Worm (Caenorhabditis elegans) whole organism, midembryonic: ENCODE data around the gene ZK287.1.

ENCODE experiments used
- T22C8.4 ChIP-seq: fragments of 200-800 bp; sonication (Bioruptor generic); IDR thresholded peaks from 2 replicates; pipeline ENCODE4 v1.3.6; 2022; ENCODE audit warnings: missing genetic modification characterization, missing compliant biosample characterization
- flt-1 ChIP-seq: fragments of 200-800 bp; sonication (Bioruptor generic); IDR thresholded peaks from 2 replicates; pipeline ENCODE4 v1.3.6; 2022; ENCODE audit warnings: missing genetic modification characterization, missing compliant biosample characterization
- klf-2 ChIP-seq: fragments of 200-800 bp; sonication (Bioruptor generic); conservative IDR thresholded peaks from 2 replicates; pipeline ENCODE4 v1.3.6; 2022; ENCODE audit warnings: missing genetic modification reagents, missing genetic modification characterization, missing compliant biosample characterization
- ref-1 ChIP-seq: fragments of 200-800 bp; sonication (Bioruptor generic); conservative IDR thresholded peaks from 2 replicates; pipeline ENCODE4 v1.3.6; 2022; ENCODE audit warnings: missing genetic modification reagents, missing genetic modification characterization, missing compliant biosample characterization

DNA sequence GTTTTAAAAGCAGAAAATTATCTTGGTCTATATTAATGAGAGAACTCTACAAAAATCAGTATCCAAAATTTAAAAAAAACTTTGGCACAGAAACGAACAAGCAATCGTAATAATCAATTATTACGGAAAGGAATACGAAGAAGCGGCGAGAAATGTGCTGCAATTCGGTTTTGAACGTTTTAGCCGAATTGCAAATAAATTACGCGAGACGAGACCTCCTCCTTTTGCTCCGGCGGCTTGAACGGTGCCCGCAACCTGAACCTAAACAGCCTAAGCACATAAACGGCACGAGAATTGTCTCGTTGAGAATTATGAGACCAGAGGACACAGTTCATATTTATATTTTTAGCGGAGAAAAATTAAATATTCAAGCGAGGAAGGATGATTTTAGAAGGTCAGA, 22.9 kb downstream of the ZK287.1 start:
- no peak for TF ChIP-seq ref-1 (GFP tag; lab: Robert Waterston, UW)
- no peak for TF ChIP-seq flt-1
- TF ChIP-seq T22C8.4 (GFP tag; lab: Robert Waterston, UW) = no peak
- TF ChIP-seq klf-2 (GFP tag; lab: Robert Waterston, UW) = no peak
